Worm (Caenorhabditis elegans) whole organism, L3 larva: ENCODE results near the gene nhr-187.

ENCODE experiments used
- aly-2 ChIP-seq: fragments of 150-350 bp; optimal IDR thresholded peaks from 2 replicates; lab custom pipeline; 2014; ENCODE audit warnings: missing biosample characterization, missing genetic modification characterization
- ama-1 ChIP-seq: fragments of 150-350 bp; optimal IDR thresholded peaks from 2 replicates; lab custom pipeline; 2018
- ceh-16 ChIP-seq: sonication (generic microtip); optimal IDR thresholded peaks from 2 replicates; lab custom pipeline; 2017; ENCODE audit warnings: missing biosample characterization, missing genetic modification characterization
- ceh-28 ChIP-seq: fragments of 150-350 bp; optimal IDR thresholded peaks from 2 replicates; lab custom pipeline; 2014; ENCODE audit warnings: missing biosample characterization, missing genetic modification reagents, missing genetic modification characterization
- elt-1 ChIP-seq: fragments of 150-350 bp; optimal IDR thresholded peaks from 2 replicates; lab custom pipeline; 2014; ENCODE audit warnings: missing biosample characterization, missing genetic modification characterization
- fos-1 ChIP-seq: fragments of 150-350 bp; optimal IDR thresholded peaks from 2 replicates; lab custom pipeline; 2014; ENCODE audit warnings: missing biosample characterization, missing genetic modification characterization
- lin-15B ChIP-seq: fragments of 150-350 bp; optimal IDR thresholded peaks from 2 replicates; lab custom pipeline; 2014; ENCODE audit warnings: missing biosample characterization, missing genetic modification characterization
- nhr-11 ChIP-seq: fragments of 150-350 bp; optimal IDR thresholded peaks from 2 replicates; lab custom pipeline; 2014; ENCODE audit warnings: missing biosample characterization, missing genetic modification characterization
- nhr-12 ChIP-seq: fragments of 150-350 bp; optimal IDR thresholded peaks from 2 replicates; lab custom pipeline; 2014; ENCODE audit warnings: missing biosample characterization, missing genetic modification characterization
- nhr-237 ChIP-seq: fragments of 150-350 bp; optimal IDR thresholded peaks from 2 replicates; lab custom pipeline; 2014; ENCODE audit warnings: missing biosample characterization, missing genetic modification characterization
- nhr-77 ChIP-seq: fragments of 150-350 bp; optimal IDR thresholded peaks from 2 replicates; lab custom pipeline; 2014; ENCODE audit warnings: missing biosample characterization, missing genetic modification characterization
- unc-39 ChIP-seq: sonication (generic microtip); optimal IDR thresholded peaks from 4 replicates; lab custom pipeline; 2017; ENCODE audit warnings: missing biosample characterization, missing genetic modification characterization
- unc-62 ChIP-seq: fragments of 150-350 bp; sonication (generic microtip); optimal IDR thresholded peaks from 4 replicates; lab custom pipeline; 2014; ENCODE audit warnings: missing biosample characterization, missing genetic modification reagents, missing genetic modification characterization

DNA sequence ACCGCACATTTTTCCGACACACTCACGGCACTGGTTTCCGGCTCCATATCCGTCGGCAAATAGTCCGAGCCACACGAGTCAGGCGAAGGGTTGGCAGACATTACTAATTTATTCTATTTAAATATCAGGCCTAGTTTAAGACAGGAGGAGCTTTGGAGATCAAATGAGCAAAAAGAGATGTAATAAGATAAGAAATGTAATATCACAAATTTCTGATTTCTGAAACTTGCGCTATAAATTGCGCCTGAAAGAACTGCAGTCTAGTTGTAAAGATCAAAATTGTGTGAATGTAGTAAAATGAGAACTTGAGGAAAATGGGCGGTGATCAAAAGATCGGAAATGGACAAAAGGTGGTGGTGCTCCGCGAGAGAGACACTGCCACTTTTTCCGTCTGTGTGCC is 7.9 kb downstream of the nhr-187 start, which contains the start of gene nhr-186:
- TF ChIP-seq elt-1 (no peak), nhr-77 (no peak), nhr-12 (tag; lab: Kevin White, UChicago) (no peak), nhr-237 (tag; lab: Kevin White, UChicago) (no peak), ama-1 (lab: Kevin White, UChicago) (no peak), nhr-11 (tag; lab: Kevin White, UChicago) (no peak), fos-1 (tag; lab: Kevin White, UChicago) (no peak), ceh-16 (tag; lab: Kevin White, UChicago) (no peak), lin-15B (tag; lab: Kevin White, UChicago) (no peak), unc-62 (GFP tag; lab: Kevin White, UChicago) (no peak), aly-2 (tag; lab: Kevin White, UChicago) (no peak), unc-39 (tag; lab: Kevin White, UChicago) (no peak), ceh-28 (tag; lab: Kevin White, UChicago) (no peak)
